Worm (Caenorhabditis elegans): ENCODE results near the gene pax-2.
"Not testable (repeated sequence)": the region's sequence is repeated elsewhere in the genome, so short reads cannot be mapped to it uniquely, and the experiment has no call there.

The pax-2 gene

ce11 chrIV:4197167-4197566 lies 7.0 kb downstream of the pax-2 start, which contains the start of gene cyp-25A6:
Gene cyp-25A6 (plus strand): TSS chrIV:4197467.
- TF ChIP-seq nhr-28 (tag; optimal IDR thresholded peaks at IDR 0.05); nhr-25 (tag; optimal IDR thresholded peaks at IDR 0.05; ENCODE audit: borderline replicate concordance, insufficient read depth); lir-3 (tag; optimal IDR thresholded peaks at IDR 0.05): not testable (repeated sequence)

DNA sequence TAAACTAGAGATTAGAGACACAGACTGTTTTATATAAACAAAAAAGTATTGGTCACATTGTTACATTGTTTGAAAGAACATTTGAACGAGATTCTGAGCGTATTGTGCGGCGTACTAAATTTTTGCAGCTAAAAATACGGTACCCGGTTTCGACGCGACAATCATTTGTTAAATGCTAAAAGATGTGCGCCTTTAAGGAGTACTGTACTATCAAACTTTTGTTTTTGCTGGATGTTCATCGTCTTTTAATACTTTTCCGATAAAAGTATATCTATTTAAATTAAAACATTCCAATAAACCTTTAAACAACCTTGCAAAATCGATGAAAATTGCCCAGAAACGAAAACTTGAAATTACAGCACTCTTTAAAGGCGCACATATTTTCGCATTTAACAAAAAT lies 7.4 kb downstream of the pax-2 start, which contains the start of gene K06B9.6:
K06B9.6 (minus strand) TSS at position 101 of the 400 bp plus-strand sequence.
- not testable (repeated sequence) for TF ChIP-seq zfp-3 (GFP tag; conservative IDR thresholded peaks at IDR 0.05); arid-1 (GFP tag; conservative IDR thresholded peaks at IDR 0.05); ceh-44 (GFP tag; IDR thresholded peaks at IDR 0.05)

ce11 chrIV:4186099-4186498 lies 18.1 kb downstream of the pax-2 start, which contains the start of gene K08D10.11:
Gene K08D10.11 (minus strand): TSS chrIV:4186199.
- TF ChIP-seq dmd-9 (GFP tag; IDR thresholded peaks at IDR 0.05); nhr-111 (GFP tag; optimal IDR thresholded peaks at IDR 0.05); nhr-102 (tag; optimal IDR thresholded peaks at IDR 0.05): not testable (repeated sequence)

DNA sequence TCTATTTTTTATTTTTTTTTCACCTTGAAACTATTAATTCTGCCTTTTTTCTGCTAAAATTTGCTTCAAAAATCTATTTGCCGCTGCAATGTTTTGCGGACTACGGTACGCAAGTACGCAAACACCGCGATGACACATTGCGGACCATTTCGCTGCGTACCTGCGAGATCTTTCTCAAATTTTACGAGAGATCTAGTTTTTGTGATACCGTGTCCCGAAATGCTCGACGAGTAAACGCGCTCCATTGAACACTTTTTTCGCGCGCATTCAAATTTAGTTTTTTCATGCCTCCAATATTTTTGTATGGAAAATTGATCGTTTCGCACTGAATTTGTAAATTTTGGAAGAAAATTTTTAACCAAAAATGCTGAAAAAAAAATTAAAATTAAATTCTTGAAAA lies 19.4 kb downstream of the pax-2 start:
- TF ChIP-seq arid-1 (GFP tag; conservative IDR thresholded peaks at IDR 0.05) (peak; percentile 84), vab-7 (GFP tag; IDR thresholded peaks at IDR 0.05) (peak; percentile 81), Y48G9A.11 (GFP tag; IDR thresholded peaks at IDR 0.05) (peak; percentile 70), egl-43 (GFP tag; IDR thresholded peaks at IDR 0.05) (peak; percentile 95), madf-9 (GFP tag; conservative IDR thresholded peaks at IDR 0.05) (peak; percentile 83), lin-1 (GFP tag; IDR thresholded peaks at IDR 0.05) (0 out of 2 replicates have a peak, but pooled peaks have one; percentile 43), set-16 (GFP tag; IDR thresholded peaks at IDR 0.05) (peak; percentile 51; the same call in 1 of the 2 replicates), D1046.2 (GFP tag; IDR thresholded peaks at IDR 0.05) (peak; percentile 96), mxl-2 (GFP tag; conservative IDR thresholded peaks at IDR 0.05) (0 out of 2 replicates have a peak, but pooled peaks have one; percentile 14), nhr-41 (GFP tag; IDR thresholded peaks at IDR 0.05) (0 out of 2 replicates have a peak, but pooled peaks have one; percentile 30), php-3 (GFP tag; IDR thresholded peaks at IDR 0.05) (peak; percentile 92), tra-1 (GFP tag; IDR thresholded peaks at IDR 0.05) (peak; percentile 95), lin-29 (GFP tag; IDR thresholded peaks at IDR 0.05) (peak; percentile 98), ZK337.2 (GFP tag; IDR thresholded peaks at IDR 0.05) (peak; percentile 82), T26A8.4 (GFP tag; IDR thresholded peaks at IDR 0.05) (peak; percentile 96), pha-4 (GFP tag; IDR thresholded peaks at IDR 0.05) (peak; percentile 85), dmd-8 (GFP tag; IDR thresholded peaks at IDR 0.05) (0 out of 2 replicates have a peak, but pooled peaks have one; percentile 12), saeg-2 (GFP tag; IDR thresholded peaks at IDR 0.05) (peak; percentile 88), mdt-29 (GFP tag; IDR thresholded peaks at IDR 0.05) (peak; percentile 83), mes-2 (tag; optimal IDR thresholded peaks at IDR 0.05; ENCODE audit: poor library complexity, severe bottlenecking) (peak; percentile 53), nhr-42 (GFP tag; IDR thresholded peaks at IDR 0.05) (peak; percentile 97), dpl-1 (GFP tag; optimal IDR thresholded peaks at IDR 0.05) (peak; percentile 33), hlh-11 (tag; optimal IDR thresholded peaks at IDR 0.05) (peak; percentile 3), ceh-20 (GFP tag; IDR thresholded peaks at IDR 0.05) (peak; percentile 98), lsy-2 (tag; optimal IDR thresholded peaks at IDR 0.05) (peak; percentile 28 to 77), ctbp-1 (GFP tag; IDR thresholded peaks at IDR 0.05) (peak; percentile 92), lin-38 (GFP tag; IDR thresholded peaks at IDR 0.05) (peak; percentile 100), rbr-2 (tag; optimal IDR thresholded peaks at IDR 0.05) (peak; percentile 32), dmd-9 (GFP tag; IDR thresholded peaks at IDR 0.05) (peak; percentile 95), zfp-3 (GFP tag; conservative IDR thresholded peaks at IDR 0.05) (peak; percentile 93), daf-8 (GFP tag; IDR thresholded peaks at IDR 0.05) (peak; percentile 82; the same call in 1 of the 2 replicates), dmd-6 (GFP tag; IDR thresholded peaks at IDR 0.05) (peak; percentile 95), madf-5 (GFP tag; IDR thresholded peaks at IDR 0.05) (peak in 1 of 2 experiments; percentile 88; a peak in 2 of 4 replicates), hmg-1.1 (GFP tag; IDR thresholded peaks at IDR 0.05) (peak; percentile 98)
- not testable (repeated sequence) for TF ChIP-seq pha-4 (tag; optimal IDR thresholded peaks at IDR 0.05)

Measured in whole organism, L4 larva.